Worm (Caenorhabditis elegans) whole organism, young adult: ENCODE results near the gene lin-14.

Source experiments
- B0035.1 ChIP-seq: sonication (generic microtip); optimal IDR thresholded peaks from 2 replicates; lab custom pipeline; 2016; ENCODE audit warnings: missing genetic modification characterization, mild to moderate bottlenecking, missing compliant biosample characterization, missing genotype, missing genetic modification reagents
- ama-1 ChIP-seq, 3 experiments: fragments of 150-350 bp in 1 of 3; sonication (generic microtip) in 2 of 3; optimal IDR thresholded peaks; 2 replicates each; lab custom pipeline; 2014 to 2018; ENCODE audit warnings: missing biosample characterization in 2 of 3, missing genetic modification characterization in 2 of 3, missing genetic modification reagents in 2 of 3
- aptf-2 ChIP-seq: fragments of 200-800 bp; sonication (Bioruptor generic); conservative IDR thresholded peaks from 2 replicates; pipeline ENCODE4 v1.3.6; 2022; ENCODE audit warnings: missing genetic modification reagents, missing genetic modification characterization, missing compliant biosample characterization
- hlh-26 ChIP-seq: fragments of 200-800 bp; sonication (Bioruptor generic); conservative IDR thresholded peaks from 2 replicates; pipeline ENCODE4 v1.3.6; 2022; ENCODE audit warnings: missing genetic modification reagents, missing genetic modification characterization, missing compliant biosample characterization
- unc-62 ChIP-seq: fragments of 150-350 bp; optimal IDR thresholded peaks from 2 replicates; lab custom pipeline; 2014; ENCODE audit warnings: missing biosample characterization, missing genetic modification reagents, missing genetic modification characterization

DNA sequence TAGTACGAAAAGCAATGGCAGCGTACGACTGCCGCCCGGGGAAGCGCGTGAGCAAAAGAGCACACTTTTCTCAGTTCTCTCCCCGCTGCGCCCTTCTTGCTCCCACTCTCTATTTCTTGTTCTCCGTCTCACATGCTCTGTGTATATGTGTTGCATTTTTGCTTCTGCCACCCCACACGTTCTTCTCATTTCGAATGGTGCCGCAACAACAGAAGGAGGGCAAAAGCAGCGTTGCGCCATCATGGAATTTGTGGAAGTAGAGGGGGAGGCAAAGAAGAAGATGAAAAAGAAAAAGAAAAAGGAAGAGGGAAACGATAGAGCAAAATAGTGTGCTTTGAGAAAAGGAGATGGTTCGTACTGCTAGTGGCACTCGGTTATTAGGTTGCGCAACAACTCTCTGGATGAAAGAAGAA, 2.0 kb downstream of the lin-14 start:
- TF ChIP-seq hlh-26 (GFP tag; lab: Robert Waterston, UW) (no peak), unc-62 (GFP tag; lab: Kevin White, UChicago) (no peak), ama-1 (optimal IDR thresholded peaks at IDR 0.05; lab: Kevin White, UChicago) (no peak), ama-1 (GFP tag; optimal IDR thresholded peaks at IDR 0.05; lab: Kevin White, UChicago) (no peak), aptf-2 (GFP tag; lab: Robert Waterston, UW) (no peak), B0035.1 (tag; lab: Kevin White, UChicago) (peak; percentile 4)
